Fruit fly (Drosophila melanogaster) whole organism, embryonic: ENCODE measurements around the gene CG10064.

Experiments
- Abd-B ChIP-seq: fragments of 200-800 bp; sonication (Bioruptor generic); optimal IDR thresholded peaks from 2 replicates; lab custom pipeline; 2018; ENCODE audit warnings: missing biosample characterization, mild to moderate bottlenecking, missing genetic modification characterization, moderate library complexity
- CG10147 ChIP-seq: fragments of 200-800 bp; sonication (Bioruptor generic); optimal IDR thresholded peaks from 2 replicates; lab custom pipeline; 2019; ENCODE audit warnings: missing biosample characterization, mild to moderate bottlenecking, missing genetic modification characterization, moderate library complexity
- CG10321 ChIP-seq: fragments of 200-800 bp; sonication (Bioruptor generic); IDR thresholded peaks from 2 replicates; pipeline ENCODE4 v1.3.6; 2022; ENCODE audit warnings: missing biosample characterization, missing genetic modification characterization
- CG7556 ChIP-seq: fragments of 200-800 bp; sonication (Bioruptor generic); optimal IDR thresholded peaks from 2 replicates; lab custom pipeline; 2017; ENCODE audit warnings: missing biosample characterization, mild to moderate bottlenecking, missing genetic modification characterization
- CG8944 ChIP-seq: fragments of 200-800 bp; sonication (Bioruptor generic); optimal IDR thresholded peaks from 3 replicates; lab custom pipeline; 2016; ENCODE audit warnings: missing biosample characterization, missing genetic modification characterization
- Dip2 ChIP-seq: fragments of 200-800 bp; sonication (Bioruptor generic); IDR thresholded peaks from 2 replicates; pipeline ENCODE4 v1.3.6; 2022; ENCODE audit warnings: missing biosample characterization, missing genetic modification characterization
- Sin3A ChIP-seq: fragments of >200 bp; optimal IDR thresholded peaks from 2 replicates; lab custom pipeline; 2018
- Vsx1 ChIP-seq: fragments of 200-800 bp; sonication (Bioruptor generic); optimal IDR thresholded peaks from 2 replicates; lab custom pipeline; 2017; ENCODE audit warnings: missing biosample characterization, mild to moderate bottlenecking, missing genetic modification characterization, missing genetic modification reagents
- bowl ChIP-seq: fragments of 200-800 bp; sonication (Bioruptor generic); IDR thresholded peaks from 2 replicates; pipeline ENCODE4 v1.3.6; 2022; ENCODE audit warnings: missing biosample characterization, missing genetic modification characterization
- emc ChIP-seq: fragments of 200-800 bp; sonication (Bioruptor generic); optimal IDR thresholded peaks from 2 replicates; lab custom pipeline; 2016; ENCODE audit warnings: missing biosample characterization, missing genetic modification characterization
- exex ChIP-seq: fragments of 200-800 bp; sonication (Bioruptor generic); optimal IDR thresholded peaks from 4 replicates; lab custom pipeline; 2018; ENCODE audit warnings: missing biosample characterization, mild to moderate bottlenecking, missing genetic modification characterization, moderate library complexity
- lbe ChIP-seq: fragments of 200-800 bp; sonication (Bioruptor generic); optimal IDR thresholded peaks from 2 replicates; lab custom pipeline; 2016; ENCODE audit warnings: missing biosample characterization, mild to moderate bottlenecking, missing genetic modification characterization
- pb ChIP-seq: fragments of 200-800 bp; sonication (Bioruptor generic); optimal IDR thresholded peaks from 3 replicates; lab custom pipeline; 2016; ENCODE audit warnings: missing biosample characterization, missing genetic modification characterization
- tna ChIP-seq: fragments of 200-800 bp; sonication (Bioruptor generic); IDR thresholded peaks from 2 replicates; pipeline ENCODE4 v1.3.6; 2022; ENCODE audit warnings: missing biosample characterization, missing genetic modification characterization; ENCODE audit not compliant: partially characterized antibody

dm6 chr3L:6999993-7000392 is 32.3 kb upstream of the CG10064 start:
- TF ChIP-seq tna (GFP tag; lab: Robert Waterston, UW) (no peak), Dip2 (GFP tag; lab: Robert Waterston, UW) (no peak), pb (GFP tag; lab: Kevin White, UChicago) (no peak), Sin3A (lab: Kevin White, UChicago) (no peak), emc (GFP tag; lab: Kevin White, UChicago) (no peak), Vsx1 (GFP tag; lab: Kevin White, UChicago) (no peak), CG8944 (GFP tag; lab: Kevin White, UChicago) (no peak), CG10321 (no peak), lbe (GFP tag; lab: Kevin White, UChicago) (no peak), exex (tag; lab: Kevin White, UChicago) (no peak), CG10147 (GFP tag; lab: Kevin White, UChicago) (no peak), CG7556 (GFP tag; lab: Kevin White, UChicago) (no peak), bowl (no peak), Abd-B (no peak)
